Worm (Caenorhabditis elegans): ENCODE data around the gene W03A5.6.

The W03A5.6 gene

ce11 chrIII:5464850-5465249, 24.4 kb upstream of the W03A5.6 start:
- TF ChIP-seq ref-1 (GFP tag; conservative IDR thresholded peaks at IDR 0.05) = no peak
- TF ChIP-seq klf-2 (GFP tag; conservative IDR thresholded peaks at IDR 0.05) = no peak
- no peak for TF ChIP-seq med-1 (GFP tag; optimal IDR thresholded peaks at IDR 0.05; ENCODE audit: insufficient read depth)
- no peak for TF ChIP-seq ztf-23 (GFP tag; IDR thresholded peaks at IDR 0.05)
- TF ChIP-seq T22C8.4 (GFP tag; IDR thresholded peaks at IDR 0.05) = no peak
- TF ChIP-seq flt-1 (GFP tag; IDR thresholded peaks at IDR 0.05) = no peak
- no peak for TF ChIP-seq cog-1 (tag; optimal IDR thresholded peaks at IDR 0.05)
- TF ChIP-seq ztf-29 (GFP tag; IDR thresholded peaks at IDR 0.05) = no peak
- no peak for TF ChIP-seq tab-1 (GFP tag; IDR thresholded peaks at IDR 0.05)

ce11 chrIII:5464077-5464476, 23.6 kb upstream of the W03A5.6 start, which contains the start of gene F48E8.2:
Gene F48E8.2, plus strand, starts transcription at chrIII:5464377.
- no peak for TF ChIP-seq tab-1 (GFP tag; IDR thresholded peaks at IDR 0.05)
- no peak for TF ChIP-seq ref-1 (GFP tag; conservative IDR thresholded peaks at IDR 0.05)
- no peak for TF ChIP-seq flt-1 (GFP tag; IDR thresholded peaks at IDR 0.05)
- no peak for TF ChIP-seq cog-1 (tag; optimal IDR thresholded peaks at IDR 0.05)
- no peak for TF ChIP-seq med-1 (GFP tag; optimal IDR thresholded peaks at IDR 0.05; ENCODE audit: insufficient read depth)
- no peak for TF ChIP-seq ztf-23 (GFP tag; IDR thresholded peaks at IDR 0.05)
- no peak for TF ChIP-seq ztf-29 (GFP tag; IDR thresholded peaks at IDR 0.05)
- no peak for TF ChIP-seq klf-2 (GFP tag; conservative IDR thresholded peaks at IDR 0.05)
- no peak for TF ChIP-seq T22C8.4 (GFP tag; IDR thresholded peaks at IDR 0.05)

ce11 chrIII:5461079-5461478, 20.6 kb upstream of the W03A5.6 start, which contains the start of gene F48E8.3:
Gene F48E8.3, plus strand, starts transcription at chrIII:5461379.
- no peak for TF ChIP-seq ref-1 (GFP tag; conservative IDR thresholded peaks at IDR 0.05)
- no peak for TF ChIP-seq ztf-29 (GFP tag; IDR thresholded peaks at IDR 0.05)
- no peak for TF ChIP-seq med-1 (GFP tag; optimal IDR thresholded peaks at IDR 0.05; ENCODE audit: insufficient read depth)
- TF ChIP-seq ztf-23 (GFP tag; IDR thresholded peaks at IDR 0.05) = no peak
- no peak for TF ChIP-seq T22C8.4 (GFP tag; IDR thresholded peaks at IDR 0.05)
- TF ChIP-seq klf-2 (GFP tag; conservative IDR thresholded peaks at IDR 0.05) = no peak
- TF ChIP-seq flt-1 (GFP tag; IDR thresholded peaks at IDR 0.05) = no peak
- TF ChIP-seq cog-1 (tag; optimal IDR thresholded peaks at IDR 0.05) = no peak
- TF ChIP-seq tab-1 (GFP tag; IDR thresholded peaks at IDR 0.05) = no peak

ce11 chrIII:5453290-5453689, 12.8 kb upstream of the W03A5.6 start, which contains the start of gene F48E8.4:
Gene F48E8.4, plus strand, starts transcription at chrIII:5453590.
- TF ChIP-seq ztf-23 (GFP tag; IDR thresholded peaks at IDR 0.05) (no peak), cog-1 (tag; optimal IDR thresholded peaks at IDR 0.05) (no peak), ztf-29 (GFP tag; IDR thresholded peaks at IDR 0.05) (no peak), med-1 (GFP tag; optimal IDR thresholded peaks at IDR 0.05; ENCODE audit: insufficient read depth) (no peak), ref-1 (GFP tag; conservative IDR thresholded peaks at IDR 0.05) (no peak), tab-1 (GFP tag; IDR thresholded peaks at IDR 0.05) (no peak), flt-1 (GFP tag; IDR thresholded peaks at IDR 0.05) (no peak), klf-2 (GFP tag; conservative IDR thresholded peaks at IDR 0.05) (no peak), T22C8.4 (GFP tag; IDR thresholded peaks at IDR 0.05) (no peak)

- TF ChIP-seq ztf-23 (GFP tag; IDR thresholded peaks at IDR 0.05) (no peak), klf-2 (GFP tag; conservative IDR thresholded peaks at IDR 0.05) (no peak), tab-1 (GFP tag; IDR thresholded peaks at IDR 0.05) (no peak)
Measured at ce11 chrIII:5450430-5450829, 10.0 kb upstream of the W03A5.6 start, which contains the start of gene paa-1. Gene paa-1, plus strand, starts transcription at chrIII:5450730.

ce11 chrIII:5449762-5450308, 9.4 kb upstream of the W03A5.6 start, which contains the start of gene F48E8.8:
Gene F48E8.8, minus strand, starts transcription at chrIII:5449812.
- TF ChIP-seq ztf-23 (GFP tag; IDR thresholded peaks at IDR 0.05) (no peak), T22C8.4 (GFP tag; IDR thresholded peaks at IDR 0.05) (peak; percentile 56)

ce11 chrIII:5448177-5448576, 7.7 kb upstream of the W03A5.6 start, which contains the start of gene skpt-1:
Gene skpt-1, minus strand, starts transcription at chrIII:5448395.
- TF ChIP-seq med-1 (GFP tag; optimal IDR thresholded peaks at IDR 0.05; ENCODE audit: insufficient read depth) = no peak
- no peak for TF ChIP-seq flt-1 (GFP tag; IDR thresholded peaks at IDR 0.05)
- TF ChIP-seq ref-1 (GFP tag; conservative IDR thresholded peaks at IDR 0.05) = no peak
- TF ChIP-seq cog-1 (tag; optimal IDR thresholded peaks at IDR 0.05) = no peak
- TF ChIP-seq klf-2 (GFP tag; conservative IDR thresholded peaks at IDR 0.05) = no peak
- no peak for TF ChIP-seq tab-1 (GFP tag; IDR thresholded peaks at IDR 0.05)
- no peak for TF ChIP-seq ztf-23 (GFP tag; IDR thresholded peaks at IDR 0.05)
- TF ChIP-seq T22C8.4 (GFP tag; IDR thresholded peaks at IDR 0.05) = no peak
- no peak for TF ChIP-seq ztf-29 (GFP tag; IDR thresholded peaks at IDR 0.05)

- TF ChIP-seq T22C8.4 (GFP tag; IDR thresholded peaks at IDR 0.05) (peak; percentile 37; the same call in 1 of the 2 replicates), ztf-23 (GFP tag; IDR thresholded peaks at IDR 0.05) (no peak), ref-1 (GFP tag; conservative IDR thresholded peaks at IDR 0.05) (no peak), klf-2 (GFP tag; conservative IDR thresholded peaks at IDR 0.05) (no peak), cog-1 (tag; optimal IDR thresholded peaks at IDR 0.05) (peak; percentile 38), tab-1 (GFP tag; IDR thresholded peaks at IDR 0.05) (no peak), ztf-29 (GFP tag; IDR thresholded peaks at IDR 0.05) (no peak)
Measured at ce11 chrIII:5442711-5443253, 2.3 kb upstream of the W03A5.6 start, which contains the start of the genes T24G10.2 and disl-2. Gene T24G10.2, minus strand, starts transcription at chrIII:5442761. Gene disl-2, plus strand, starts transcription at chrIII:5443167.

- TF ChIP-seq tab-1 (GFP tag; IDR thresholded peaks at IDR 0.05) (no peak), med-1 (GFP tag; optimal IDR thresholded peaks at IDR 0.05; ENCODE audit: insufficient read depth) (no peak), ztf-29 (GFP tag; IDR thresholded peaks at IDR 0.05) (no peak), ref-1 (GFP tag; conservative IDR thresholded peaks at IDR 0.05) (no peak), klf-2 (GFP tag; conservative IDR thresholded peaks at IDR 0.05) (no peak), cog-1 (tag; optimal IDR thresholded peaks at IDR 0.05) (no peak), flt-1 (GFP tag; IDR thresholded peaks at IDR 0.05) (no peak), ztf-23 (GFP tag; IDR thresholded peaks at IDR 0.05) (no peak), T22C8.4 (GFP tag; IDR thresholded peaks at IDR 0.05) (no peak)
Measured at ce11 chrIII:5438064-5438463, 2.4 kb downstream of the W03A5.6 start.

ce11 chrIII:5436306-5436705, 4.1 kb downstream of the W03A5.6 start:
- TF ChIP-seq ref-1 (GFP tag; conservative IDR thresholded peaks at IDR 0.05) (no peak), T22C8.4 (GFP tag; IDR thresholded peaks at IDR 0.05) (no peak), ztf-29 (GFP tag; IDR thresholded peaks at IDR 0.05) (no peak)
